Fruit fly (Drosophila melanogaster) whole organism: ENCODE data around the gene CSN5.

Source experiments
- CG8478 ChIP-seq: fragments of >200 bp; optimal IDR thresholded peaks from 2 replicates; lab custom pipeline; 2018; ENCODE audit warnings: inconsistent platforms
- pan ChIP-seq: fragments of >200 bp; optimal IDR thresholded peaks from 2 replicates; lab custom pipeline; 2017

dm6 chr3R:16518150-16518662 is 48.3 kb downstream of the CSN5 start:
- TF ChIP-seq CG8478 (no peak), pan (lab: Kevin White, UChicago) (no peak)
